Fruit fly (Drosophila melanogaster): Measurements from ENCODE around the gene CG6154.

Gene CG6154

dm6 chr3R:26235034-26235433, 27.4 kb upstream of the CG6154 start (continued):
- TF ChIP-seq chinmo (GFP tag; IDR thresholded peaks at IDR 0.05; ENCODE audit: partially characterized antibody) (no peak), NK7.1 (GFP tag; optimal IDR thresholded peaks at IDR 0.05) (no peak), slp2 (GFP tag; optimal IDR thresholded peaks at IDR 0.05) (no peak), jing (GFP tag; optimal IDR thresholded peaks at IDR 0.05) (no peak), Vsx1 (GFP tag; optimal IDR thresholded peaks at IDR 0.05) (no peak), Dip3 (GFP tag; optimal IDR thresholded peaks at IDR 0.05) (peak; percentile 22), CG15696 (tag; optimal IDR thresholded peaks at IDR 0.05) (no peak), ttk (GFP tag; IDR thresholded peaks at IDR 0.05) (peak; percentile 22; the same call in 1 of the 2 replicates), CG5245 (GFP tag; optimal IDR thresholded peaks at IDR 0.05) (peak; percentile 16), CG7745 (tag; optimal IDR thresholded peaks at IDR 0.05) (no peak), zfh2 (GFP tag; optimal IDR thresholded peaks at IDR 0.05) (no peak), schlank (tag; optimal IDR thresholded peaks at IDR 0.05) (no peak), CG6813 (GFP tag; optimal IDR thresholded peaks at IDR 0.05) (no peak), gfzf (GFP tag; optimal IDR thresholded peaks at IDR 0.05) (no peak), CG10979 (tag; optimal IDR thresholded peaks at IDR 0.05) (peak; percentile 19), D19A (tag; optimal IDR thresholded peaks at IDR 0.05) (peak; percentile 28), ara (GFP tag; IDR thresholded peaks at IDR 0.05) (no peak), CG8290 (GFP tag; optimal IDR thresholded peaks at IDR 0.05) (no peak), CG8290 (tag; optimal IDR thresholded peaks at IDR 0.05) (peak in 1 of 2 experiments; percentile 42), ERR (GFP tag; optimal IDR thresholded peaks at IDR 0.05) (no peak), CG6854 (GFP tag; optimal IDR thresholded peaks at IDR 0.05) (no peak), CG4404 (GFP tag; IDR thresholded peaks at IDR 0.05) (no peak), CG8359 (GFP tag; optimal IDR thresholded peaks at IDR 0.05; ENCODE audit: borderline replicate concordance) (no peak), tx (GFP tag; optimal IDR thresholded peaks at IDR 0.05) (no peak), Myb (GFP tag; optimal IDR thresholded peaks at IDR 0.05) (peak; percentile 5), CG1233 (GFP tag; optimal IDR thresholded peaks at IDR 0.05) (no peak), CG17568 (GFP tag; optimal IDR thresholded peaks at IDR 0.05) (no peak), CG3065 (GFP tag; optimal IDR thresholded peaks at IDR 0.05) (no peak), sna (GFP tag; IDR thresholded peaks at IDR 0.05; ENCODE audit: partially characterized antibody) (no peak), Ets97D (GFP tag; optimal IDR thresholded peaks at IDR 0.05) (no peak), E2f1 (GFP tag; IDR thresholded peaks at IDR 0.05) (peak; percentile 45; the same call in 1 of the 2 replicates), p53 (GFP tag; optimal IDR thresholded peaks at IDR 0.05) (no peak), abd-A (tag; optimal IDR thresholded peaks at IDR 0.05) (no peak), CG4328 (GFP tag; optimal IDR thresholded peaks at IDR 0.05) (no peak), CG32772 (GFP tag; IDR thresholded peaks at IDR 0.05) (no peak), Lim3 (GFP tag; IDR thresholded peaks at IDR 0.05) (no peak), CG2199 (GFP tag; IDR thresholded peaks at IDR 0.05) (no peak), CG15011 (GFP tag; optimal IDR thresholded peaks at IDR 0.05) (no peak), CG8924 (tag; optimal IDR thresholded peaks at IDR 0.05) (no peak), CG12942 (GFP tag; optimal IDR thresholded peaks at IDR 0.05) (peak; percentile 6), B-H1 (GFP tag; IDR thresholded peaks at IDR 0.05) (peak; percentile 33; the same call in 2 of the 3 replicates), fd102C (GFP tag; optimal IDR thresholded peaks at IDR 0.05) (no peak), gsb (GFP tag; IDR thresholded peaks at IDR 0.05) (no peak), eve (GFP tag; optimal IDR thresholded peaks at IDR 0.05) (peak in 1 of 2 experiments; percentile 20), wek (GFP tag; optimal IDR thresholded peaks at IDR 0.05) (no peak), CG9609 (GFP tag; optimal IDR thresholded peaks at IDR 0.05) (peak; percentile 13), CG11695 (GFP tag; IDR thresholded peaks at IDR 0.05) (peak; percentile 47; the same call in 1 of the 3 replicates), CG10431 (GFP tag; optimal IDR thresholded peaks at IDR 0.05) (no peak), CG34422 (GFP tag; IDR thresholded peaks at IDR 0.05) (peak; percentile 48; the same call in 1 of the 3 replicates), tna (GFP tag; IDR thresholded peaks at IDR 0.05; ENCODE audit: partially characterized antibody) (no peak), pita (GFP tag; optimal IDR thresholded peaks at IDR 0.05) (no peak), Bteb2 (GFP tag; optimal IDR thresholded peaks at IDR 0.05) (no peak)

Data from whole organism, embryonic.